Worm (Caenorhabditis elegans) whole organism, early embryonic: ENCODE data around the gene cpna-2.

ENCODE experiments used
- B0310.2 ChIP-seq: sonication (generic microtip); optimal IDR thresholded peaks from 2 replicates; lab custom pipeline; 2016; ENCODE audit warnings: mild to moderate bottlenecking, missing genetic modification characterization, missing compliant biosample characterization
- F13C5.2 ChIP-seq: sonication (generic microtip); optimal IDR thresholded peaks from 2 replicates; lab custom pipeline; 2017; ENCODE audit warnings: mild to moderate bottlenecking, missing genetic modification characterization, inconsistent platforms, missing compliant biosample characterization
- aly-1 ChIP-seq: sonication (generic microtip); optimal IDR thresholded peaks from 2 replicates; lab custom pipeline; 2016; ENCODE audit warnings: missing genetic modification characterization, missing compliant biosample characterization
- ama-1 ChIP-seq: fragments of 150-350 bp; optimal IDR thresholded peaks from 2 replicates; lab custom pipeline; 2014
- ceh-13 ChIP-seq: fragments of 200-800 bp; sonication (Bioruptor generic); optimal IDR thresholded peaks from 2 replicates; lab custom pipeline; 2018; ENCODE audit warnings: mild to moderate bottlenecking, missing genetic modification characterization, missing compliant biosample characterization
- ceh-36 ChIP-seq: sonication (generic microtip); optimal IDR thresholded peaks from 2 replicates; lab custom pipeline; 2016; ENCODE audit warnings: missing genetic modification characterization, inconsistent platforms, missing compliant biosample characterization
- ets-7 ChIP-seq: sonication (generic microtip); optimal IDR thresholded peaks from 2 replicates; lab custom pipeline; 2016; ENCODE audit warnings: missing genotype, missing genetic modification characterization, missing compliant biosample characterization
- flt-1 ChIP-seq: fragments of 200-800 bp; sonication (Bioruptor generic); IDR thresholded peaks from 2 replicates; pipeline ENCODE4 v1.3.6; 2022; ENCODE audit warnings: missing genetic modification characterization, missing compliant biosample characterization
- hmbx-1 ChIP-seq: sonication (generic microtip); optimal IDR thresholded peaks from 2 replicates; lab custom pipeline; 2016; ENCODE audit warnings: mild to moderate bottlenecking, missing genetic modification characterization, missing compliant biosample characterization
- hmg-4 ChIP-seq: fragments of 200-800 bp; sonication (Bioruptor generic); optimal IDR thresholded peaks from 2 replicates; lab custom pipeline; 2018; ENCODE audit warnings: mild to moderate bottlenecking, missing genetic modification characterization, missing compliant biosample characterization
- hnd-1 ChIP-seq: sonication (generic microtip); optimal IDR thresholded peaks from 2 replicates; lab custom pipeline; 2016; ENCODE audit warnings: missing genetic modification characterization, missing compliant biosample characterization
- pes-1 ChIP-seq: fragments of 200-800 bp; sonication (Bioruptor generic); IDR thresholded peaks from 2 replicates; pipeline ENCODE4 v1.3.6; 2022; ENCODE audit warnings: missing genetic modification reagents, missing genetic modification characterization, missing compliant biosample characterization
- scrt-1 ChIP-seq: fragments of 200-800 bp; sonication (Bioruptor generic); IDR thresholded peaks from 2 replicates; pipeline ENCODE4 v1.3.6; 2022; ENCODE audit warnings: missing genetic modification characterization, missing compliant biosample characterization
- sea-1 ChIP-seq: fragments of 200-800 bp; sonication (Bioruptor generic); conservative IDR thresholded peaks from 2 replicates; pipeline ENCODE4 v1.3.6; 2022; ENCODE audit warnings: missing genetic modification characterization, missing compliant biosample characterization
- tbx-11 ChIP-seq: fragments of 200-800 bp; sonication (Bioruptor generic); IDR thresholded peaks from 2 replicates; pipeline ENCODE4 v1.3.6; 2022; ENCODE audit warnings: missing genetic modification characterization, missing compliant biosample characterization
- tbx-37 ChIP-seq: fragments of 200-800 bp; sonication (Bioruptor generic); conservative IDR thresholded peaks from 2 replicates; pipeline ENCODE4 v1.3.6; 2022; ENCODE audit warnings: missing genetic modification reagents, missing genetic modification characterization, missing compliant biosample characterization
- tra-4 ChIP-seq: sonication (generic microtip); optimal IDR thresholded peaks from 2 replicates; lab custom pipeline; 2017; ENCODE audit warnings: missing genetic modification characterization, missing compliant biosample characterization

The cpna-2 gene

DNA sequence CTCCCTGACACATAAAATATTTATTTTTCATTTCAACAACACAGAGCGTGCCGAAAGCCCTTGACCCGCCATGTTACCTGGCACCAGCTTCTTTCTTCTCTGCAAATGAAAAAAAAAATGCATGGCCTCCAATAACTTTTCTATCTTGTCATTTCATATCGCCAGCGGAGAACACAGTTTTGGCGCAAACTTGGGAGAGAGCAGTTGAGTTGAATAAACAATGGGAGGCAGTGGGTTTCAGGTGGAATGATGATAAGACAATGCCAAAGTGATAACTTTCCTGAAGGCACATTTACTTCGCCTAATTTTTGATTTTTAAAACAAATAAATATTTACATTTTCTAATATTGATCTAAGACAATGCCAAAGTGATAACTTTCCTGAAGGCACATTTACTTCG, 76.6 kb downstream of the cpna-2 start:
- TF ChIP-seq ama-1 (lab: Kevin White, UChicago), result no peak
- TF ChIP-seq sea-1 (GFP tag; lab: Robert Waterston, UW), result no peak
- TF ChIP-seq pes-1 (GFP tag; lab: Robert Waterston, UW), result no peak
- TF ChIP-seq hnd-1 (tag; lab: Kevin White, UChicago), result no peak
- TF ChIP-seq flt-1 (GFP tag; lab: Robert Waterston, UW), result no peak
- no peak for TF ChIP-seq hmbx-1
- TF ChIP-seq tbx-11, result no peak
- no peak for TF ChIP-seq F13C5.2 (tag; lab: Kevin White, UChicago)
- no peak for TF ChIP-seq hmg-4
- TF ChIP-seq ceh-13 (GFP tag; lab: Kevin White, UChicago), result no peak
- TF ChIP-seq scrt-1, result no peak
- TF ChIP-seq ets-7 (tag; lab: Kevin White, UChicago), result no peak
- no peak for TF ChIP-seq tra-4 (tag; lab: Kevin White, UChicago)
- TF ChIP-seq tbx-37, result no peak
- TF ChIP-seq B0310.2, result no peak
- TF ChIP-seq ceh-36 (tag; lab: Kevin White, UChicago), result no peak
- no peak for TF ChIP-seq aly-1

DNA sequence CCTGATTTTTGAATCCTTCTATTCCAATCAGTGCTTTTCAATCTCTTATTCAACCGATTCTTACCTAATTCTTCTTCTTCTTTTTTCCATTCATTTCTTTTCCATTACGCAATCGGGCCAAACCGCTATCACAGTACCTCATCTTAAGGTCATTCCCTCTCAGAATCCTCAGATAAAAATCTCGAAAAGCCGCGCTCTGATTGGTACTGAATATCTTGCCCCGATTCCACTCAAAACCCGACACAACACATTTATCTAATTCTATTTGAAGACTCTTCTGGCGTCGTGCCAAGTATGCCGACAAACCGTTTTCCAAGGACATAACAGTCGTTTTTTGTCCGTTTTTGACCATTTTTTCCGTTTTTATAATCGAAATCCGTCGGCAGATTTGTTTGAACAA, 77.2 kb downstream of the cpna-2 start:
- no peak for TF ChIP-seq flt-1 (GFP tag; lab: Robert Waterston, UW)
- no peak for TF ChIP-seq F13C5.2 (tag; lab: Kevin White, UChicago)
- no peak for TF ChIP-seq tra-4 (tag; lab: Kevin White, UChicago)
- no peak for TF ChIP-seq ama-1 (lab: Kevin White, UChicago)
- no peak for TF ChIP-seq ets-7 (tag; lab: Kevin White, UChicago)
- no peak for TF ChIP-seq hmg-4
- no peak for TF ChIP-seq ceh-36 (tag; lab: Kevin White, UChicago)
- TF ChIP-seq ceh-13 (GFP tag; lab: Kevin White, UChicago), result no peak
- TF ChIP-seq hnd-1 (tag; lab: Kevin White, UChicago), result no peak
- no peak for TF ChIP-seq tbx-37
- no peak for TF ChIP-seq B0310.2
- TF ChIP-seq aly-1, result no peak
- TF ChIP-seq hmbx-1, result no peak
